Worm (Caenorhabditis elegans) whole organism, L2 larva: Measurements from ENCODE around the gene aars-1.

Experiments
- C34F6.9 ChIP-seq: fragments of 150-350 bp; optimal IDR thresholded peaks from 2 replicates; lab custom pipeline; 2014; ENCODE audit warnings: missing biosample characterization, missing genetic modification characterization
- F13H6.1 ChIP-seq: sonication (generic microtip); optimal IDR thresholded peaks from 2 replicates; lab custom pipeline; 2016; ENCODE audit warnings: missing genetic modification characterization, missing compliant biosample characterization
- alr-1 ChIP-seq: fragments of 150-350 bp; optimal IDR thresholded peaks from 2 replicates; lab custom pipeline; 2014; ENCODE audit warnings: missing biosample characterization, missing genetic modification characterization
- ceh-82 ChIP-seq: fragments of 150-350 bp; optimal IDR thresholded peaks from 2 replicates; lab custom pipeline; 2014; ENCODE audit warnings: missing biosample characterization, missing genetic modification characterization
- crh-2 ChIP-seq: sonication (generic microtip); optimal IDR thresholded peaks from 2 replicates; lab custom pipeline; 2017; ENCODE audit warnings: missing biosample characterization, missing genetic modification characterization
- dmd-4 ChIP-seq: sonication (generic microtip); optimal IDR thresholded peaks from 2 replicates; lab custom pipeline; 2017; ENCODE audit warnings: missing biosample characterization, missing genetic modification characterization
- elt-3 ChIP-seq: sonication (generic microtip); optimal IDR thresholded peaks from 2 replicates; lab custom pipeline; 2017; ENCODE audit warnings: missing biosample characterization, missing genetic modification characterization
- fos-1 ChIP-seq: fragments of 150-350 bp; optimal IDR thresholded peaks from 2 replicates; lab custom pipeline; 2014; ENCODE audit warnings: missing biosample characterization, missing genetic modification characterization
- lin-11 ChIP-seq: fragments of 150-350 bp; sonication (generic microtip); optimal IDR thresholded peaks from 2 replicates; lab custom pipeline; 2014; ENCODE audit warnings: missing biosample characterization, missing genetic modification characterization, inconsistent platforms, mixed read lengths
- lin-13 ChIP-seq: fragments of 150-350 bp; optimal IDR thresholded peaks from 2 replicates; lab custom pipeline; 2014; ENCODE audit warnings: missing biosample characterization, missing genetic modification reagents, missing genetic modification characterization
- mbf-1 ChIP-seq: sonication (generic microtip); optimal IDR thresholded peaks from 2 replicates; lab custom pipeline; 2017; ENCODE audit warnings: missing biosample characterization, missing genetic modification characterization
- nhr-12 ChIP-seq: fragments of 150-350 bp; optimal IDR thresholded peaks from 2 replicates; lab custom pipeline; 2014; ENCODE audit warnings: missing biosample characterization, missing genetic modification characterization
- nhr-129 ChIP-seq: fragments of 150-350 bp; optimal IDR thresholded peaks from 2 replicates; lab custom pipeline; 2014; ENCODE audit warnings: missing biosample characterization, missing genetic modification characterization
- nhr-23 ChIP-seq: fragments of 150-350 bp; optimal IDR thresholded peaks from 2 replicates; lab custom pipeline; 2014; ENCODE audit warnings: missing biosample characterization, missing genetic modification reagents, missing genetic modification characterization
- nhr-237 ChIP-seq: fragments of 150-350 bp; optimal IDR thresholded peaks from 2 replicates; lab custom pipeline; 2014; ENCODE audit warnings: missing biosample characterization, missing genetic modification characterization
- nhr-25 ChIP-seq: fragments of 150-350 bp; sonication (generic microtip); optimal IDR thresholded peaks from 3 replicates; lab custom pipeline; 2014; ENCODE audit warnings: missing biosample characterization, missing genetic modification characterization
- nhr-6 ChIP-seq: fragments of 150-350 bp; optimal IDR thresholded peaks from 2 replicates; lab custom pipeline; 2014; ENCODE audit warnings: missing biosample characterization, missing genetic modification characterization
- nhr-77 ChIP-seq: fragments of 150-350 bp; optimal IDR thresholded peaks from 2 replicates; lab custom pipeline; 2014; ENCODE audit warnings: missing biosample characterization, missing genetic modification characterization
- peb-1 ChIP-seq: fragments of 150-350 bp; optimal IDR thresholded peaks from 2 replicates; lab custom pipeline; 2014; ENCODE audit warnings: missing biosample characterization, missing genetic modification characterization
- sem-4 ChIP-seq: fragments of 150-350 bp; optimal IDR thresholded peaks from 2 replicates; lab custom pipeline; 2014; ENCODE audit warnings: missing biosample characterization, missing genetic modification reagents, missing genetic modification characterization
- skn-1 ChIP-seq: sonication (generic microtip); optimal IDR thresholded peaks from 2 replicates; lab custom pipeline; 2017; ENCODE audit warnings: missing biosample characterization, missing genetic modification characterization
- sma-3 ChIP-seq: sonication (generic microtip); optimal IDR thresholded peaks from 2 replicates; lab custom pipeline; 2016; ENCODE audit warnings: missing genetic modification reagents, missing genetic modification characterization, missing compliant biosample characterization
- snpc-4 ChIP-seq: fragments of 150-350 bp; optimal IDR thresholded peaks from 2 replicates; lab custom pipeline; 2014; ENCODE audit warnings: missing biosample characterization, missing genetic modification characterization
- unc-62 ChIP-seq: fragments of 150-350 bp; optimal IDR thresholded peaks from 2 replicates; lab custom pipeline; 2014; ENCODE audit warnings: missing biosample characterization, missing genetic modification reagents, missing genetic modification characterization
- zag-1 ChIP-seq: fragments of 150-350 bp; optimal IDR thresholded peaks from 2 replicates; lab custom pipeline; 2014; ENCODE audit warnings: missing biosample characterization, missing genetic modification characterization
- ztf-1 ChIP-seq: fragments of 200-800 bp; sonication (Bioruptor generic); conservative IDR thresholded peaks from 2 replicates; pipeline ENCODE4 v1.3.6; 2022; ENCODE audit warnings: missing genetic modification characterization, missing compliant biosample characterization
- ztf-11 ChIP-seq: sonication (generic microtip); optimal IDR thresholded peaks from 2 replicates; lab custom pipeline; 2017; ENCODE audit warnings: missing biosample characterization, missing genetic modification characterization
- ztf-4 ChIP-seq: fragments of 150-350 bp; optimal IDR thresholded peaks from 2 replicates; lab custom pipeline; 2014; ENCODE audit warnings: missing biosample characterization, missing genetic modification characterization

The aars-1 gene

ce11 chrII:11427322-11427721 lies 37.0 kb downstream of the aars-1 start:
- TF ChIP-seq skn-1 (tag; lab: Kevin White, UChicago), result no peak
- no peak for TF ChIP-seq C34F6.9 (tag; lab: Kevin White, UChicago)
- TF ChIP-seq ztf-11 (tag; lab: Kevin White, UChicago), result no peak
- no peak for TF ChIP-seq elt-3 (tag; lab: Kevin White, UChicago)
- no peak for TF ChIP-seq sem-4
- TF ChIP-seq unc-62 (GFP tag; lab: Kevin White, UChicago), result no peak
- TF ChIP-seq nhr-12 (tag; lab: Kevin White, UChicago), result no peak
- TF ChIP-seq lin-13 (GFP tag; lab: Kevin White, UChicago), result no peak

ce11 chrII:11424579-11425316 lies 39.5 kb downstream of the aars-1 start, which contains the start of gene C05D12.3:
C05D12.3 (plus strand) TSS chrII:11425266.
- TF ChIP-seq snpc-4 (tag; lab: Kevin White, UChicago) (no peak), fos-1 (peak; percentile 68)

DNA sequence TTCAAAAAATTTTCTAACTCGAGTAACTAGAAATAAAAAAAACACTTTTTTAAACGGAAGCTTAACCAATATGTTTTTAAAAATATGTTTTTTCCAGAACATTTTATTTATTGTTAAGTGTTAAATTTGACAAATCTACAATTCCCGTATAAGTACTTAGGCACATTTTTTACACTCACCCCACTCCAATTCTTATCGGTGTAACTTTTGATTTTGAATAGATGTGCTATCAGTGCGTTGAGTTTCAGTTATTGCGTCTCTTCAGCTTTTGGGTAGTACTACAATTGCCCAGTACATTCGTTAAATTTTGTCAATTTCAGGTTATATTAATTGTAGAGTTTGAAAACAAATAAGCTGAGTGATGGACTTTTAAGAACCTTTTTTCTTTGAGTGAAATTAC lies 40.3 kb downstream of the aars-1 start:
- no peak for TF ChIP-seq C34F6.9 (tag; lab: Kevin White, UChicago)
- no peak for TF ChIP-seq nhr-23
- TF ChIP-seq fos-1, result peak; percentile 59
- TF ChIP-seq, all 48 proteins: peak for 1

DNA sequence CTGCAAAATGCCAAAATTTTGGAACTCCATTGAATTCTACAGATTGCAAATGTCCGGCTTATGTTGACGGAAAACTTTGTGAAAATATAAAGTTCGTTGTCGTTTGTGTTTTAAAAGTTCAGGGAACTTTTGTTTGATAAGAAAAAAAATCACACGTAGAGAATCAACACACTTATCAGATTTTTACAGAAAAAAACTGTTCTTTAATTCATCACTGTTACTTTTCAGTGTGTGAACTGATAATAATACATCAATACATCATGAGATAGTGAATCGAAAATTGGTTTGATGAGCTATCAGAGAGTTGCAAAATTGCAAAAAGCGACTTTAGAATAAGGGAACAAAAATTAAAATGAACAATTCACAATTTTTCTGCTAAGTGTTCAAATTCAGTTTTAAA lies 45.8 kb downstream of the aars-1 start:
- TF ChIP-seq fos-1 (peak; percentile 80), lin-13 (GFP tag; lab: Kevin White, UChicago) (no peak)

DNA sequence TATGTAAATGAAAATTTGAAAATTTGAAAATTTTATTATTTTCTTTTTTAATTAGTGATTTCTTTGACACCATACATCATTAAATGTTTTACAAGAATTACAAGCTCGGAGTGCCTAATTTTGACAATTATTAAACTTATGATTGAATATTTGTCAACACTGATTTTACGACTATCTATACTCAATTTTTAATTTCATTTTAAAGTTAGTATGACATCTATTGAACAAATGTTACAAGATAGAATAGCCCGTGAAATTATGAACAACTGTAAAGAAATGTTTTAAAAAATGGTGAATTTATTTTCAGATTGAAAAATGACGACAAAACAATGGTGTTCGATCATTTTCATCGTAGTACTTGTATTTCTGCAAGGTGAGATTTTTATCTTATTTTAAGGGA lies 46.3 kb downstream of the aars-1 start, which contains the start of gene C05D12.2:
C05D12.2 (plus strand) TSS at position 301 of the 400 bp plus-strand sequence.
- no peak for TF ChIP-seq zag-1 (tag; lab: Kevin White, UChicago)
- no peak for TF ChIP-seq crh-2 (tag; lab: Kevin White, UChicago)
- TF ChIP-seq skn-1 (tag; lab: Kevin White, UChicago), result no peak
- no peak for TF ChIP-seq nhr-12 (tag; lab: Kevin White, UChicago)
- no peak for TF ChIP-seq dmd-4 (tag; lab: Kevin White, UChicago)
- no peak for TF ChIP-seq nhr-129
- no peak for TF ChIP-seq ztf-1 (GFP tag; lab: Robert Waterston, UW)
- no peak for TF ChIP-seq nhr-6 (tag; lab: Kevin White, UChicago)
- no peak for TF ChIP-seq mbf-1 (tag; lab: Kevin White, UChicago)
- no peak for TF ChIP-seq nhr-77 (tag; lab: Kevin White, UChicago)
- TF ChIP-seq unc-62 (GFP tag; lab: Kevin White, UChicago), result no peak
- no peak for TF ChIP-seq ztf-11 (tag; lab: Kevin White, UChicago)
- no peak for TF ChIP-seq nhr-237 (tag; lab: Kevin White, UChicago)
- TF ChIP-seq peb-1 (tag; lab: Kevin White, UChicago), result no peak
- no peak for TF ChIP-seq sma-3 (GFP tag; lab: Kevin White, UChicago)
- no peak for TF ChIP-seq ceh-82
- no peak for TF ChIP-seq alr-1 (tag; lab: Kevin White, UChicago)
- no peak for TF ChIP-seq ztf-4
- no peak for TF ChIP-seq lin-11 (tag; lab: Kevin White, UChicago)
- no peak for TF ChIP-seq F13H6.1 (tag; lab: Kevin White, UChicago)

- TF ChIP-seq mbf-1 (tag; lab: Kevin White, UChicago) (no peak), sma-3 (GFP tag; lab: Kevin White, UChicago) (no peak), nhr-25 (no peak)
These were observed 48.6 kb downstream of the aars-1 start, which contains the start of gene C05D12.1 for ce11 chrII:11415672-11416071. C05D12.1 (minus strand) TSS chrII:11415772.
